Fruit fly (Drosophila melanogaster): Measurements from ENCODE around the gene bel.
A peak's percentile ranks its signal among the peaks of the same experiment; 100 is the strongest.

bel gene

dm6 chr3R:8620737-8621136, 39.8 kb downstream of the bel start:
- TF ChIP-seq Hr39 (optimal IDR thresholded peaks at IDR 0.05), result peak; percentile 67
- no peak for TF ChIP-seq phol (tag; optimal IDR thresholded peaks at IDR 0.05)
- no peak for TF ChIP-seq rib (GFP tag; IDR thresholded peaks at IDR 0.05)

DNA sequence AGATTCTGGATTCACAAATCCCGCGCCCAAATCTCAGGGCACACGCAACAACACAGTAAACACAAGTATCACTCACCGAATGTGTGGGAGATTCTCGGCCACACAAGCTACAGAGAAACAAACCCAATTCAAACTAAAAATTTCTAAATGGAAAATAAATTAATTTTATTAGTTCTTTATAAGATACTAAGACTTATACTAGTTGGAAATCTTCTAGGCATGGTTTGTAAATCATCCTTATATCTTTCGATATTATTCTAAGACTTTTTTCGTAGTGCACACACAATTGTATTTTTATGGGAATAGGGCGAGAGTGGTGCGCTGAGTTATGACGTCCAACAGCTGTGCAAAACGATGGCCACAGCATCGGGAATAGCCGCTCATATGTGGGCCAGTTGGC, 41.5 kb downstream of the bel start:
- TF ChIP-seq tgo (GFP tag; IDR thresholded peaks at IDR 0.05) (peak; percentile 42; the same call in 2 of the 3 replicates), Ptx1 (GFP tag; IDR thresholded peaks at IDR 0.05) (peak; percentile 51), phol (tag; optimal IDR thresholded peaks at IDR 0.05) (no peak), lab (GFP tag; optimal IDR thresholded peaks at IDR 0.05) (peak; percentile 42), Sox102F (GFP tag; optimal IDR thresholded peaks at IDR 0.05) (peak; percentile 14), stc (GFP tag; IDR thresholded peaks at IDR 0.05) (0 out of 2 replicates have a peak, but pooled peaks have one; percentile 18), tap (tag; optimal IDR thresholded peaks at IDR 0.05) (peak; percentile 43), sens-2 (GFP tag; IDR thresholded peaks at IDR 0.05) (no peak), Mad (GFP tag; optimal IDR thresholded peaks at IDR 0.05) (no peak), pan (optimal IDR thresholded peaks at IDR 0.05) (no peak), pan (GFP tag; optimal IDR thresholded peaks at IDR 0.05 in 1 of 2, IDR thresholded peaks at IDR 0.05 in 1 of 2) (peak in 1 of 2 experiments; percentile 32), CG11504 (tag; optimal IDR thresholded peaks at IDR 0.05) (peak; percentile 42), CG2712 (tag; optimal IDR thresholded peaks at IDR 0.05) (no peak), ase (GFP tag; IDR thresholded peaks at IDR 0.05) (no peak), lov (optimal IDR thresholded peaks at IDR 0.05) (no peak), lov (GFP tag; IDR thresholded peaks at IDR 0.05) (0 out of 3 replicates have a peak, but pooled peaks have one; percentile 16), CG1233 (GFP tag; optimal IDR thresholded peaks at IDR 0.05) (no peak), CoRest (tag; optimal IDR thresholded peaks at IDR 0.05) (peak; percentile 2), Ravus (GFP tag; IDR thresholded peaks at IDR 0.05) (no peak), CG18764 (GFP tag; optimal IDR thresholded peaks at IDR 0.05) (no peak), CG12071 (GFP tag; optimal IDR thresholded peaks at IDR 0.05) (no peak), CG34376 (GFP tag; optimal IDR thresholded peaks at IDR 0.05) (no peak), zfh1 (GFP tag; IDR thresholded peaks at IDR 0.05) (0 out of 3 replicates have a peak, but pooled peaks have one; percentile 40), Hand (GFP tag; optimal IDR thresholded peaks at IDR 0.05) (no peak), CG11093 (GFP tag; IDR thresholded peaks at IDR 0.05) (no peak), nmo (GFP tag; optimal IDR thresholded peaks at IDR 0.05) (peak; percentile 14), CG15601 (tag; optimal IDR thresholded peaks at IDR 0.05) (no peak), Drgx (GFP tag; IDR thresholded peaks at IDR 0.05) (no peak), CG9215 (GFP tag; IDR thresholded peaks at IDR 0.05) (peak; percentile 35), CTCF (GFP tag; optimal IDR thresholded peaks at IDR 0.05) (no peak), CG11247 (GFP tag; IDR thresholded peaks at IDR 0.05) (no peak), gem (tag; optimal IDR thresholded peaks at IDR 0.05) (peak; percentile 18), CG8924 (tag; optimal IDR thresholded peaks at IDR 0.05) (no peak), nau (GFP tag; optimal IDR thresholded peaks at IDR 0.05) (peak; percentile 11), slbo (GFP tag; IDR thresholded peaks at IDR 0.05) (peak; percentile 5; the same call in 1 of the 2 replicates), crp (GFP tag; optimal IDR thresholded peaks at IDR 0.05) (no peak), CG13894 (tag; optimal IDR thresholded peaks at IDR 0.05) (peak; percentile 19), CG1792 (GFP tag; optimal IDR thresholded peaks at IDR 0.05) (no peak), Atf3 (GFP tag; optimal IDR thresholded peaks at IDR 0.05) (no peak), row (GFP tag; IDR thresholded peaks at IDR 0.05) (peak; percentile 47; the same call in 1 of the 3 replicates), CG31441 (GFP tag; IDR thresholded peaks at IDR 0.05) (peak; percentile 43), CG14441 (GFP tag; IDR thresholded peaks at IDR 0.05) (no peak), prd (optimal IDR thresholded peaks at IDR 0.05) (no peak), prd (GFP tag; IDR thresholded peaks at IDR 0.05) (peak; percentile 34; the same call in 1 of the 3 replicates), hkb (optimal IDR thresholded peaks at IDR 0.05) (no peak), hkb (GFP tag; IDR thresholded peaks at IDR 0.05) (peak; percentile 50), CG7839 (tag; optimal IDR thresholded peaks at IDR 0.05) (peak; percentile 31), bsh (GFP tag; optimal IDR thresholded peaks at IDR 0.05) (no peak), Hr51 (GFP tag; optimal IDR thresholded peaks at IDR 0.05) (peak in 1 of 2 experiments; percentile 42)
